Worm (Caenorhabditis elegans) whole organism, early embryonic: ENCODE measurements around the gene C05C12.4.

ENCODE experiments used
- B0310.2 ChIP-seq: sonication (generic microtip); optimal IDR thresholded peaks from 2 replicates; lab custom pipeline; 2016; ENCODE audit warnings: mild to moderate bottlenecking, missing genetic modification characterization, missing compliant biosample characterization
- F13C5.2 ChIP-seq: sonication (generic microtip); optimal IDR thresholded peaks from 2 replicates; lab custom pipeline; 2017; ENCODE audit warnings: mild to moderate bottlenecking, missing genetic modification characterization, inconsistent platforms, missing compliant biosample characterization
- aly-1 ChIP-seq: sonication (generic microtip); optimal IDR thresholded peaks from 2 replicates; lab custom pipeline; 2016; ENCODE audit warnings: missing genetic modification characterization, missing compliant biosample characterization
- ama-1 ChIP-seq: fragments of 150-350 bp; optimal IDR thresholded peaks from 2 replicates; lab custom pipeline; 2014
- ceh-13 ChIP-seq: fragments of 200-800 bp; sonication (Bioruptor generic); optimal IDR thresholded peaks from 2 replicates; lab custom pipeline; 2018; ENCODE audit warnings: mild to moderate bottlenecking, missing genetic modification characterization, missing compliant biosample characterization
- ceh-36 ChIP-seq: sonication (generic microtip); optimal IDR thresholded peaks from 2 replicates; lab custom pipeline; 2016; ENCODE audit warnings: missing genetic modification characterization, inconsistent platforms, missing compliant biosample characterization
- ets-7 ChIP-seq: sonication (generic microtip); optimal IDR thresholded peaks from 2 replicates; lab custom pipeline; 2016; ENCODE audit warnings: missing genotype, missing genetic modification characterization, missing compliant biosample characterization
- flt-1 ChIP-seq: fragments of 200-800 bp; sonication (Bioruptor generic); IDR thresholded peaks from 2 replicates; pipeline ENCODE4 v1.3.6; 2022; ENCODE audit warnings: missing genetic modification characterization, missing compliant biosample characterization
- hmbx-1 ChIP-seq: sonication (generic microtip); optimal IDR thresholded peaks from 2 replicates; lab custom pipeline; 2016; ENCODE audit warnings: mild to moderate bottlenecking, missing genetic modification characterization, missing compliant biosample characterization
- hmg-4 ChIP-seq: fragments of 200-800 bp; sonication (Bioruptor generic); optimal IDR thresholded peaks from 2 replicates; lab custom pipeline; 2018; ENCODE audit warnings: mild to moderate bottlenecking, missing genetic modification characterization, missing compliant biosample characterization
- hnd-1 ChIP-seq: sonication (generic microtip); optimal IDR thresholded peaks from 2 replicates; lab custom pipeline; 2016; ENCODE audit warnings: missing genetic modification characterization, missing compliant biosample characterization
- pes-1 ChIP-seq: fragments of 200-800 bp; sonication (Bioruptor generic); IDR thresholded peaks from 2 replicates; pipeline ENCODE4 v1.3.6; 2022; ENCODE audit warnings: missing genetic modification reagents, missing genetic modification characterization, missing compliant biosample characterization
- scrt-1 ChIP-seq: fragments of 200-800 bp; sonication (Bioruptor generic); IDR thresholded peaks from 2 replicates; pipeline ENCODE4 v1.3.6; 2022; ENCODE audit warnings: missing genetic modification characterization, missing compliant biosample characterization
- sea-1 ChIP-seq: fragments of 200-800 bp; sonication (Bioruptor generic); conservative IDR thresholded peaks from 2 replicates; pipeline ENCODE4 v1.3.6; 2022; ENCODE audit warnings: missing genetic modification characterization, missing compliant biosample characterization
- tbx-11 ChIP-seq: fragments of 200-800 bp; sonication (Bioruptor generic); IDR thresholded peaks from 2 replicates; pipeline ENCODE4 v1.3.6; 2022; ENCODE audit warnings: missing genetic modification characterization, missing compliant biosample characterization
- tbx-37 ChIP-seq: fragments of 200-800 bp; sonication (Bioruptor generic); conservative IDR thresholded peaks from 2 replicates; pipeline ENCODE4 v1.3.6; 2022; ENCODE audit warnings: missing genetic modification reagents, missing genetic modification characterization, missing compliant biosample characterization
- tra-4 ChIP-seq: sonication (generic microtip); optimal IDR thresholded peaks from 2 replicates; lab custom pipeline; 2017; ENCODE audit warnings: missing genetic modification characterization, missing compliant biosample characterization

C05C12.4 gene

ce11 chrIV:11226545-11226944, 21.3 kb downstream of the C05C12.4 start:
- no peak for TF ChIP-seq hnd-1 (tag; lab: Kevin White, UChicago)
- no peak for TF ChIP-seq hmbx-1 (tag; lab: Kevin White, UChicago)
- TF ChIP-seq flt-1 = no peak
- TF ChIP-seq pes-1 (GFP tag; lab: Robert Waterston, UW) = no peak
- no peak for TF ChIP-seq scrt-1
- no peak for TF ChIP-seq F13C5.2
- TF ChIP-seq tbx-11 (GFP tag; lab: Robert Waterston, UW) = no peak
- no peak for TF ChIP-seq ama-1
- no peak for TF ChIP-seq B0310.2
- no peak for TF ChIP-seq tra-4 (tag; lab: Kevin White, UChicago)
- no peak for TF ChIP-seq aly-1 (tag; lab: Kevin White, UChicago)
- no peak for TF ChIP-seq tbx-37 (GFP tag; lab: Robert Waterston, UW)
- TF ChIP-seq ets-7 (tag; lab: Kevin White, UChicago) = no peak

- TF ChIP-seq hmbx-1 (tag; lab: Kevin White, UChicago) (no peak), ama-1 (no peak), ets-7 (tag; lab: Kevin White, UChicago) (no peak), hmg-4 (GFP tag; lab: Kevin White, UChicago) (no peak)
These were observed 22.7 kb downstream of the C05C12.4 start, which contains the start of gene col-125 for ce11 chrIV:11225206-11225605. col-125 (plus strand) TSS chrIV:11225506.

- no peak for TF ChIP-seq ama-1
- no peak for TF ChIP-seq pes-1 (GFP tag; lab: Robert Waterston, UW)
These were observed 24.0 kb downstream of the C05C12.4 start, which contains the start of gene C29F4.3 for ce11 chrIV:11223878-11224277. C29F4.3 (minus strand) TSS chrIV:11223978.

- TF ChIP-seq ama-1 (no peak), hmbx-1 (tag; lab: Kevin White, UChicago) (no peak), scrt-1 (no peak), ets-7 (tag; lab: Kevin White, UChicago) (no peak), F13C5.2 (no peak), B0310.2 (no peak), hnd-1 (tag; lab: Kevin White, UChicago) (no peak), sea-1 (GFP tag; lab: Robert Waterston, UW) (no peak)
These were observed 29.8 kb downstream of the C05C12.4 start, which contains the start of gene zip-6 for ce11 chrIV:11218037-11218436. zip-6 (minus strand) TSS chrIV:11218137.

ce11 chrIV:11212978-11213377, 34.9 kb downstream of the C05C12.4 start:
- TF ChIP-seq pes-1 (GFP tag; lab: Robert Waterston, UW) = no peak
- no peak for TF ChIP-seq hmg-4 (GFP tag; lab: Kevin White, UChicago)
- no peak for TF ChIP-seq sea-1 (GFP tag; lab: Robert Waterston, UW)
- no peak for TF ChIP-seq ets-7 (tag; lab: Kevin White, UChicago)
- no peak for TF ChIP-seq tbx-37 (GFP tag; lab: Robert Waterston, UW)
- TF ChIP-seq hnd-1 (tag; lab: Kevin White, UChicago) = no peak
- TF ChIP-seq hmbx-1 (tag; lab: Kevin White, UChicago) = no peak
- TF ChIP-seq B0310.2 = no peak
- no peak for TF ChIP-seq ama-1
- no peak for TF ChIP-seq scrt-1
- no peak for TF ChIP-seq ceh-13 (GFP tag; lab: Kevin White, UChicago)
- TF ChIP-seq tra-4 (tag; lab: Kevin White, UChicago) = no peak
- no peak for TF ChIP-seq aly-1 (tag; lab: Kevin White, UChicago)
- TF ChIP-seq flt-1 = no peak
- TF ChIP-seq ceh-36 = no peak
- TF ChIP-seq F13C5.2 = no peak
- no peak for TF ChIP-seq tbx-11 (GFP tag; lab: Robert Waterston, UW)

ce11 chrIV:11211547-11211946, 36.3 kb downstream of the C05C12.4 start:
- no peak for TF ChIP-seq ets-7 (tag; lab: Kevin White, UChicago)
- no peak for TF ChIP-seq pes-1 (GFP tag; lab: Robert Waterston, UW)
- no peak for TF ChIP-seq aly-1 (tag; lab: Kevin White, UChicago)
- no peak for TF ChIP-seq B0310.2
- TF ChIP-seq tbx-11 (GFP tag; lab: Robert Waterston, UW) = no peak
- TF ChIP-seq ceh-13 (GFP tag; lab: Kevin White, UChicago) = no peak
- TF ChIP-seq hnd-1 (tag; lab: Kevin White, UChicago) = no peak
- no peak for TF ChIP-seq tbx-37 (GFP tag; lab: Robert Waterston, UW)
- no peak for TF ChIP-seq sea-1 (GFP tag; lab: Robert Waterston, UW)
- TF ChIP-seq flt-1 = no peak
- TF ChIP-seq F13C5.2 = no peak
- TF ChIP-seq tra-4 (tag; lab: Kevin White, UChicago) = no peak
- TF ChIP-seq hmbx-1 (tag; lab: Kevin White, UChicago) = no peak
- TF ChIP-seq hmg-4 (GFP tag; lab: Kevin White, UChicago) = no peak
- no peak for TF ChIP-seq scrt-1
- TF ChIP-seq ceh-36 = no peak
- no peak for TF ChIP-seq ama-1

- TF ChIP-seq hnd-1 (tag; lab: Kevin White, UChicago) (no peak), ceh-36 (no peak)
These were observed 37.1 kb downstream of the C05C12.4 start, which contains the start of gene adk-1 for ce11 chrIV:11210781-11211256. adk-1 (minus strand) TSS chrIV:11210831.

ce11 chrIV:11207186-11207585, 40.7 kb downstream of the C05C12.4 start, which contains the start of gene R07H5.9:
R07H5.9 (plus strand) TSS chrIV:11207486.
- TF ChIP-seq scrt-1 (no peak), F13C5.2 (no peak), ceh-13 (GFP tag; lab: Kevin White, UChicago) (no peak), sea-1 (GFP tag; lab: Robert Waterston, UW) (no peak), hmg-4 (GFP tag; lab: Kevin White, UChicago) (no peak), ets-7 (tag; lab: Kevin White, UChicago) (no peak), pes-1 (GFP tag; lab: Robert Waterston, UW) (no peak), hmbx-1 (tag; lab: Kevin White, UChicago) (no peak), flt-1 (no peak), ama-1 (no peak), tbx-37 (GFP tag; lab: Robert Waterston, UW) (no peak), B0310.2 (no peak), aly-1 (tag; lab: Kevin White, UChicago) (no peak), tra-4 (tag; lab: Kevin White, UChicago) (no peak), tbx-11 (GFP tag; lab: Robert Waterston, UW) (no peak), ceh-36 (no peak), hnd-1 (tag; lab: Kevin White, UChicago) (no peak)
